Fruit fly (Drosophila melanogaster) whole organism, embryonic: Measurements from ENCODE around the gene CG17168.

Experiments used
- Abd-B ChIP-seq: fragments of 200-800 bp; sonication (Bioruptor generic); optimal IDR thresholded peaks from 2 replicates; lab custom pipeline; 2018; ENCODE audit warnings: missing biosample characterization, mild to moderate bottlenecking, missing genetic modification characterization, moderate library complexity
- CG10565 ChIP-seq: fragments of 200-800 bp; sonication (Bioruptor generic); optimal IDR thresholded peaks from 3 replicates; lab custom pipeline; 2016; ENCODE audit warnings: missing biosample characterization, mild to moderate bottlenecking, missing genetic modification characterization
- CG3163 ChIP-seq: fragments of 200-800 bp; sonication (Bioruptor generic); optimal IDR thresholded peaks from 3 replicates; lab custom pipeline; 2016; ENCODE audit warnings: missing biosample characterization, missing genetic modification characterization
- CG4617 ChIP-seq: fragments of 200-800 bp; sonication (Bioruptor generic); optimal IDR thresholded peaks from 3 replicates; lab custom pipeline; 2016; ENCODE audit warnings: missing biosample characterization, missing genetic modification characterization, borderline replicate concordance
- CG8478 ChIP-seq: fragments of >200 bp; optimal IDR thresholded peaks from 2 replicates; lab custom pipeline; 2018
- Dip2 ChIP-seq: fragments of 200-800 bp; sonication (Bioruptor generic); IDR thresholded peaks from 2 replicates; pipeline ENCODE4 v1.3.6; 2022; ENCODE audit warnings: missing biosample characterization, missing genetic modification characterization
- da ChIP-seq: fragments of 200-800 bp; sonication (Bioruptor generic); optimal IDR thresholded peaks from 2 replicates; lab custom pipeline; 2016; ENCODE audit warnings: missing biosample characterization, missing genetic modification characterization
- maf-S ChIP-seq: fragments of 200-800 bp; sonication (Bioruptor generic); optimal IDR thresholded peaks from 2 replicates; lab custom pipeline; 2016; ENCODE audit warnings: missing biosample characterization, missing genetic modification characterization
- sna ChIP-seq: fragments of 200-800 bp; sonication (Bioruptor generic); IDR thresholded peaks from 2 replicates; pipeline ENCODE4 v1.3.6; 2022; ENCODE audit warnings: missing biosample characterization, missing genetic modification characterization; ENCODE audit not compliant: partially characterized antibody

- TF ChIP-seq maf-S (GFP tag; lab: Kevin White, UChicago) = no peak
- TF ChIP-seq CG4617 (GFP tag; lab: Kevin White, UChicago) = no peak
- no peak for TF ChIP-seq sna (GFP tag; lab: Robert Waterston, UW)
- TF ChIP-seq CG8478 = no peak
- TF ChIP-seq CG3163 (GFP tag; lab: Kevin White, UChicago) = no peak
- TF ChIP-seq Abd-B (GFP tag; lab: Kevin White, UChicago) = no peak
- TF ChIP-seq Dip2 (GFP tag; lab: Robert Waterston, UW) = no peak
- no peak for TF ChIP-seq da (GFP tag; lab: Kevin White, UChicago)
- TF ChIP-seq CG10565 (GFP tag; lab: Kevin White, UChicago) = no peak
Measured at dm6 chrX:23089087-23089732, 6.7 kb downstream of the CG17168 start.
